Worm (Caenorhabditis elegans) whole organism, L4/young adult: ENCODE measurements around the gene srbc-22.

Experiments used
- W03F9.2 ChIP-seq: fragments of 150-350 bp; optimal IDR thresholded peaks from 2 replicates; lab custom pipeline; 2014; ENCODE audit warnings: missing biosample characterization, missing genetic modification characterization
- him-1 ChIP-seq: sonication (generic microtip); optimal IDR thresholded peaks from 2 replicates; lab custom pipeline; 2016; ENCODE audit warnings: missing genotype, missing genetic modification reagents, missing genetic modification characterization, missing compliant biosample characterization

DNA sequence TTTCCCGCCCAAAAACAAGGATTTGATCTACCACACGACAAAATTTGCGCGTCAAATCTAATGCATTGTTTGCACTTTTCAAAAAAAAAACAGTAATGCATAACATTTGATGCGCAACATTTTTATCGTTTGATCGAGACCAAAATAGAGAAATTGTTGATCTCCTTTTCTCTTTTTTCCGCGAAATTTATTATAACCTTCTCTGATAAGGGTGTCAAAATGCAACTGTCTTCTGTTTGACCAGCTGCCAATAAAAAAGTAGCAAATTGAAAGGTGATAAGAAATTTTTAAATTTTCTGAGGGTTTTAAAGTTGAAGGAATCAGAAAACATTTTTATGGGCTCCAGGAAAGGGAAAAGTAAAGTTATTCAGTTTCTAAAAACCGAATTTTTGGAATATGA, 19.9 kb upstream of the srbc-22 start:
- no peak for TF ChIP-seq him-1 (tag; lab: Kevin White, UChicago)
- TF ChIP-seq W03F9.2 (tag; lab: Kevin White, UChicago): no peak
